Fruit fly (Drosophila melanogaster): ENCODE data around the gene tio.

DNA sequence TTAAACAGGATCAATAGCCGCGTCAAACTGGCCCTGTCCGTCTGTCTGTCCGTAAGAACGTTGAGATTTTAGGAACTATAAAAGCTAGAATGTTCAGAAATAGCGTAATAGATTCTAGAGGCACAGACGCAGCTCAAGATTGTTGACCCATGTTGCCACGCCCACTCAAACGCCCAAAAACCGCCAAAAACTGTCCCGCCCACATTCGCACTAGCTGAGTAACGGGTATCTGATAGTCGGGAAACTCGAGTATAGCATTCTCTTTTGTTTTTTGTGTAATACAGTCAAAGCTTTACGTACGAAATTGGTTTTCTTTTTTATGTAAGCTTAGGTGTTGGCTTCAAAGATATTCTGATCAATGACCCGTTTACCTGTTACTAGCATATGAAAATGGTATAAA is 40.8 kb downstream of the tio start:
- TF ChIP-seq esn (GFP tag; optimal IDR thresholded peaks at IDR 0.05) (no peak), lz (GFP tag; optimal IDR thresholded peaks at IDR 0.05) (no peak)
